Fruit fly (Drosophila melanogaster) whole organism, embryonic: ENCODE results near the gene CG17108.

Source experiments
- ATbp ChIP-seq: fragments of 200-800 bp; sonication (Bioruptor generic); optimal IDR thresholded peaks from 2 replicates; lab custom pipeline; 2017; ENCODE audit warnings: missing biosample characterization, mild to moderate bottlenecking, missing genetic modification characterization, missing genetic modification reagents
- BEAF-32 ChIP-seq: fragments of 200-800 bp; sonication (Bioruptor generic); optimal IDR thresholded peaks from 3 replicates; lab custom pipeline; 2017; ENCODE audit warnings: missing biosample characterization, missing genetic modification characterization, mild to moderate bottlenecking, moderate library complexity, missing genetic modification reagents
- Bteb2 ChIP-seq: fragments of 200-800 bp; sonication (Bioruptor generic); optimal IDR thresholded peaks from 2 replicates; lab custom pipeline; 2016; ENCODE audit warnings: missing biosample characterization, missing genetic modification characterization
- CG10267 ChIP-seq: fragments of 200-800 bp; sonication (Bioruptor generic); optimal IDR thresholded peaks from 2 replicates; lab custom pipeline; 2018; ENCODE audit warnings: missing biosample characterization, mild to moderate bottlenecking, missing genetic modification characterization, moderate library complexity
- CG10565 ChIP-seq: fragments of 200-800 bp; sonication (Bioruptor generic); optimal IDR thresholded peaks from 3 replicates; lab custom pipeline; 2016; ENCODE audit warnings: missing biosample characterization, mild to moderate bottlenecking, missing genetic modification characterization
- CG13296 ChIP-seq: fragments of 200-800 bp; sonication (Bioruptor generic); optimal IDR thresholded peaks from 3 replicates; lab custom pipeline; 2018; ENCODE audit warnings: missing biosample characterization, mild to moderate bottlenecking, missing genetic modification characterization
- CG14014 ChIP-seq: fragments of 200-800 bp; sonication (Bioruptor generic); IDR thresholded peaks from 2 replicates; pipeline ENCODE4 v1.3.6; 2022; ENCODE audit warnings: missing biosample characterization, missing genetic modification characterization
- CG15269 ChIP-seq: fragments of 200-800 bp; sonication (Bioruptor generic); optimal IDR thresholded peaks from 2 replicates; lab custom pipeline; 2018; ENCODE audit warnings: missing biosample characterization, mild to moderate bottlenecking, missing genetic modification characterization, moderate library complexity
- CG17359 ChIP-seq: fragments of 200-800 bp; sonication (Bioruptor generic); optimal IDR thresholded peaks from 3 replicates; lab custom pipeline; 2018; ENCODE audit warnings: missing biosample characterization, mild to moderate bottlenecking, missing genetic modification characterization, moderate library complexity
- CG1792 ChIP-seq: fragments of 200-800 bp; sonication (Bioruptor generic); optimal IDR thresholded peaks from 2 replicates; lab custom pipeline; 2016; ENCODE audit warnings: missing biosample characterization, missing genetic modification characterization
- CG18262 ChIP-seq: fragments of 200-800 bp; optimal IDR thresholded peaks from 3 replicates; lab custom pipeline; 2019; ENCODE audit warnings: missing biosample characterization, mild to moderate bottlenecking, missing genetic modification characterization, moderate library complexity
- CG1832 ChIP-seq: fragments of 200-800 bp; sonication (Bioruptor generic); optimal IDR thresholded peaks from 2 replicates; lab custom pipeline; 2017; ENCODE audit warnings: missing biosample characterization, mild to moderate bottlenecking, missing genetic modification characterization, inconsistent platforms
- CG31441 ChIP-seq: fragments of 200-800 bp; sonication (Bioruptor generic); IDR thresholded peaks from 2 replicates; pipeline ENCODE4 v1.3.6; 2022; ENCODE audit warnings: missing biosample characterization, missing genetic modification characterization
- CG3847 ChIP-seq: fragments of 200-800 bp; sonication (Bioruptor generic); IDR thresholded peaks from 2 replicates; pipeline ENCODE4 v1.3.6; 2022; ENCODE audit warnings: missing biosample characterization, missing genetic modification characterization
- CG6854 ChIP-seq: fragments of 200-800 bp; sonication (Bioruptor generic); optimal IDR thresholded peaks from 3 replicates; lab custom pipeline; 2017; ENCODE audit warnings: missing biosample characterization, mild to moderate bottlenecking, missing genetic modification characterization
- CG7372 ChIP-seq: fragments of 200-800 bp; sonication (Bioruptor generic); IDR thresholded peaks from 2 replicates; pipeline ENCODE4 v1.3.6; 2022; ENCODE audit warnings: missing biosample characterization, missing genetic modification characterization
- CG9797 ChIP-seq: fragments of 200-800 bp; sonication (Bioruptor generic); optimal IDR thresholded peaks from 3 replicates; lab custom pipeline; 2018; ENCODE audit warnings: missing biosample characterization, mild to moderate bottlenecking, missing genetic modification characterization
- CHES-1-like ChIP-seq: fragments of 200-800 bp; sonication (Bioruptor generic); optimal IDR thresholded peaks from 2 replicates; lab custom pipeline; 2016; ENCODE audit warnings: missing biosample characterization, missing genetic modification characterization
- Dad ChIP-seq: fragments of 200-800 bp; sonication (Bioruptor generic); optimal IDR thresholded peaks from 3 replicates; lab custom pipeline; 2016; ENCODE audit warnings: missing biosample characterization, missing genetic modification characterization
- Doc3 ChIP-seq: fragments of 200-800 bp; sonication (Bioruptor generic); IDR thresholded peaks from 3 replicates; pipeline ENCODE4 v1.3.6; 2022; ENCODE audit warnings: missing biosample characterization, missing genetic modification characterization; ENCODE audit not compliant: partially characterized antibody
- Drgx ChIP-seq: fragments of 200-800 bp; sonication (Bioruptor generic); IDR thresholded peaks from 2 replicates; pipeline ENCODE4 v1.3.6; 2022; ENCODE audit warnings: missing biosample characterization, missing genetic modification characterization
- Hr51 ChIP-seq, 2 experiments: fragments of 200-800 bp; sonication (Bioruptor generic); optimal IDR thresholded peaks; 2 replicates in 1 of 2; 3 replicates in 1 of 2; lab custom pipeline; 2016 to 2018; ENCODE audit warnings: missing biosample characterization in 2 of 2, missing genetic modification characterization in 2 of 2, mild to moderate bottlenecking in 1 of 2, moderate library complexity in 1 of 2
- Max ChIP-seq: fragments of 200-800 bp; sonication (Bioruptor generic); optimal IDR thresholded peaks from 2 replicates; lab custom pipeline; 2016; ENCODE audit warnings: missing biosample characterization, mild to moderate bottlenecking, missing genetic modification characterization
- Med ChIP-seq: fragments of 200-800 bp; sonication (Bioruptor generic); peaks from one replicate; lab custom pipeline; 2016; ENCODE audit warnings: missing biosample characterization, missing genetic modification characterization, mild to moderate bottlenecking, inconsistent platforms, moderate library complexity
- NFAT ChIP-seq: fragments of 200-800 bp; sonication (Bioruptor generic); IDR thresholded peaks from 2 replicates; pipeline ENCODE4 v1.3.6; 2022; ENCODE audit warnings: missing biosample characterization, missing genetic modification characterization
- Rfx ChIP-seq: fragments of 200-800 bp; sonication (Bioruptor generic); IDR thresholded peaks from 2 replicates; pipeline ENCODE4 v1.3.6; 2022; ENCODE audit warnings: missing biosample characterization, missing genetic modification characterization
- Taf1 ChIP-seq: fragments of 200-800 bp; sonication (Bioruptor generic); IDR thresholded peaks from 2 replicates; pipeline ENCODE4 v1.3.6; 2022; ENCODE audit warnings: missing biosample characterization, missing genetic modification characterization
- Trl ChIP-seq, 3 experiments: fragments of >200 bp in 2 of 3; fragments of 200-800 bp in 1 of 3; sonication (Bioruptor generic) in 1 of 3; optimal IDR thresholded peaks; 2 replicates in 1 of 3; 3 replicates in 2 of 3; lab custom pipeline; 2016 to 2017; ENCODE audit warnings: missing biosample characterization in 1 of 3, missing genetic modification characterization in 1 of 3
- corto ChIP-seq: fragments of 200-800 bp; sonication (Bioruptor generic); optimal IDR thresholded peaks from 2 replicates; lab custom pipeline; 2016; ENCODE audit warnings: missing biosample characterization, mild to moderate bottlenecking, missing genetic modification characterization, moderate library complexity
- crc ChIP-seq: fragments of 200-800 bp; sonication (Bioruptor generic); optimal IDR thresholded peaks from 2 replicates; lab custom pipeline; 2016; ENCODE audit warnings: missing biosample characterization, missing genetic modification characterization
- dysf ChIP-seq: fragments of 200-800 bp; sonication (Bioruptor generic); IDR thresholded peaks from 3 replicates; pipeline ENCODE4 v1.3.6; 2022; ENCODE audit warnings: missing biosample characterization, missing genetic modification characterization
- ems ChIP-seq: fragments of 200-800 bp; sonication (Bioruptor generic); optimal IDR thresholded peaks from 3 replicates; lab custom pipeline; 2016; ENCODE audit warnings: missing biosample characterization, missing genetic modification characterization
- en ChIP-seq: fragments of 200-800 bp; sonication (Bioruptor generic); optimal IDR thresholded peaks from 2 replicates; lab custom pipeline; 2016; ENCODE audit warnings: missing biosample characterization, missing genetic modification characterization
- gem ChIP-seq: fragments of 200-800 bp; sonication (Bioruptor generic); optimal IDR thresholded peaks from 2 replicates; lab custom pipeline; 2019; ENCODE audit warnings: missing biosample characterization, mild to moderate bottlenecking, missing genetic modification characterization, moderate library complexity
- hkb ChIP-seq, 2 experiments: fragments of 200-800 bp in 1 of 2; fragments of >200 bp in 1 of 2; sonication (Bioruptor generic) in 1 of 2; IDR thresholded peaks in 1 of 2; optimal IDR thresholded peaks in 1 of 2; 2 replicates each; pipeline versions ENCODE4 v1.3.6 to Lab custom; 2017 to 2022; ENCODE audit warnings: missing biosample characterization in 1 of 2, missing genetic modification characterization in 1 of 2
- kni ChIP-seq: fragments of 200-800 bp; sonication (Bioruptor generic); optimal IDR thresholded peaks from 3 replicates; lab custom pipeline; 2017; ENCODE audit warnings: mild to moderate bottlenecking, missing biosample characterization, missing genetic modification reagents, missing genetic modification characterization
- lab ChIP-seq: fragments of 200-800 bp; sonication (Bioruptor generic); optimal IDR thresholded peaks from 3 replicates; lab custom pipeline; 2017; ENCODE audit warnings: missing biosample characterization, missing genetic modification characterization, mild to moderate bottlenecking, moderate library complexity, missing genetic modification reagents
- lov ChIP-seq, 2 experiments: fragments of 200-800 bp in 1 of 2; fragments of >200 bp in 1 of 2; sonication (Bioruptor generic) in 1 of 2; IDR thresholded peaks in 1 of 2; optimal IDR thresholded peaks in 1 of 2; 2 replicates in 1 of 2; 3 replicates in 1 of 2; pipeline versions ENCODE4 v1.3.6 to Lab custom; 2017 to 2022; ENCODE audit warnings: missing biosample characterization in 1 of 2, missing genetic modification characterization in 1 of 2
- mam ChIP-seq: fragments of 200-800 bp; sonication (Bioruptor generic); optimal IDR thresholded peaks from 3 replicates; lab custom pipeline; 2016; ENCODE audit warnings: missing biosample characterization, missing genetic modification characterization
- nerfin-1 ChIP-seq: fragments of 200-800 bp; sonication (Bioruptor generic); optimal IDR thresholded peaks from 3 replicates; lab custom pipeline; 2019; ENCODE audit warnings: missing biosample characterization, mild to moderate bottlenecking, missing genetic modification characterization, moderate library complexity
- nom ChIP-seq: fragments of 200-800 bp; sonication (Bioruptor generic); optimal IDR thresholded peaks from 2 replicates; lab custom pipeline; 2017; ENCODE audit warnings: missing biosample characterization, missing genetic modification characterization, mild to moderate bottlenecking, moderate library complexity, missing genetic modification reagents
- shn ChIP-seq: fragments of 200-800 bp; sonication (Bioruptor generic); optimal IDR thresholded peaks from 3 replicates; lab custom pipeline; 2016; ENCODE audit warnings: missing biosample characterization, missing genetic modification characterization
- sug ChIP-seq: fragments of 200-800 bp; optimal IDR thresholded peaks from 2 replicates; lab custom pipeline; 2019; ENCODE audit warnings: missing biosample characterization, mild to moderate bottlenecking, missing genetic modification characterization, moderate library complexity
- tap ChIP-seq: fragments of 200-800 bp; optimal IDR thresholded peaks from 3 replicates; lab custom pipeline; 2019; ENCODE audit warnings: missing biosample characterization, mild to moderate bottlenecking, missing genetic modification characterization, moderate library complexity
- twi ChIP-seq: fragments of 200-800 bp; optimal IDR thresholded peaks from 2 replicates; lab custom pipeline; 2019; ENCODE audit warnings: missing biosample characterization, mild to moderate bottlenecking, missing genetic modification characterization, moderate library complexity
- tx ChIP-seq: fragments of 200-800 bp; sonication (Bioruptor generic); optimal IDR thresholded peaks from 2 replicates; lab custom pipeline; 2016; ENCODE audit warnings: missing biosample characterization, missing genetic modification characterization

CG17108 gene

dm6 chr2L:10676933-10677714, 16.8 kb downstream of the CG17108 start, which contains the start of gene CG17104 (continued):
- TF ChIP-seq dysf (peak; percentile 43; the same call in 1 of the 3 replicates), lov (optimal IDR thresholded peaks at IDR 0.05; lab: Kevin White, UChicago) (no peak), lov (GFP tag; IDR thresholded peaks at IDR 0.05; lab: Robert Waterston, UW) (no peak), crc (GFP tag; lab: Kevin White, UChicago) (peak; percentile 35), CG15269 (tag; lab: Kevin White, UChicago) (peak; percentile 65), ATbp (GFP tag; lab: Kevin White, UChicago) (peak; percentile 26), nom (GFP tag; lab: Kevin White, UChicago) (peak; percentile 24), CG9797 (no peak), CG1832 (GFP tag; lab: Kevin White, UChicago) (no peak), Bteb2 (no peak), CG6854 (no peak), Med (GFP tag; lab: Kevin White, UChicago) (peak; percentile 65), Max (GFP tag; lab: Kevin White, UChicago) (no peak), CG18262 (tag; lab: Kevin White, UChicago) (no peak), CG13296 (peak; percentile 14), Hr51 (GFP tag; optimal IDR thresholded peaks at IDR 0.05; lab: Kevin White, UChicago) (peak in 1 of 2 experiments; percentile 51), CG10565 (GFP tag; lab: Kevin White, UChicago) (no peak), hkb (optimal IDR thresholded peaks at IDR 0.05; lab: Kevin White, UChicago) (no peak), hkb (GFP tag; IDR thresholded peaks at IDR 0.05; lab: Robert Waterston, UW) (peak; percentile 49; the same call in 1 of the 2 replicates), en (GFP tag; lab: Kevin White, UChicago) (no peak), CG3847 (GFP tag; lab: Robert Waterston, UW) (0 out of 2 replicates have a peak, but pooled peaks have one; percentile 21), gem (tag; lab: Kevin White, UChicago) (peak; percentile 66), CG1792 (GFP tag; lab: Kevin White, UChicago) (no peak), Drgx (GFP tag; lab: Robert Waterston, UW) (peak; percentile 66; the same call in 1 of the 2 replicates), CG14014 (0 out of 2 replicates have a peak, but pooled peaks have one; percentile 8), mam (peak; percentile 4), twi (tag; lab: Kevin White, UChicago) (no peak), nerfin-1 (tag; lab: Kevin White, UChicago) (no peak), NFAT (GFP tag; lab: Robert Waterston, UW) (peak; percentile 15; the same call in 1 of the 2 replicates), BEAF-32 (GFP tag; lab: Kevin White, UChicago) (no peak), tx (peak; percentile 29), CG7372 (GFP tag; lab: Robert Waterston, UW) (no peak), sug (tag; lab: Kevin White, UChicago) (no peak), CG10267 (tag; lab: Kevin White, UChicago) (peak; percentile 5), corto (GFP tag; lab: Kevin White, UChicago) (no peak), Trl (optimal IDR thresholded peaks at IDR 0.05; lab: Kevin White, UChicago) (no peak), Trl (GFP tag; optimal IDR thresholded peaks at IDR 0.05; lab: Kevin White, UChicago) (peak; percentile 9), CG31441 (GFP tag; lab: Robert Waterston, UW) (0 out of 2 replicates have a peak, but pooled peaks have one; percentile 13), Taf1 (GFP tag; lab: Robert Waterston, UW) (peak; percentile 33; the same call in 1 of the 2 replicates), Rfx (GFP tag; lab: Robert Waterston, UW) (peak; percentile 45; the same call in 1 of the 2 replicates), shn (GFP tag; lab: Kevin White, UChicago) (no peak), ems (no peak), Doc3 (GFP tag; lab: Robert Waterston, UW) (no peak), Dad (GFP tag; lab: Kevin White, UChicago) (no peak), CG17359 (tag; lab: Kevin White, UChicago) (peak; percentile 1), tap (tag; lab: Kevin White, UChicago) (no peak), kni (GFP tag; lab: Kevin White, UChicago) (no peak), lab (GFP tag; lab: Kevin White, UChicago) (peak; percentile 32), CHES-1-like (GFP tag; lab: Kevin White, UChicago) (no peak)
